Worm (Caenorhabditis elegans): ENCODE results near the gene sra-36.

DNA sequence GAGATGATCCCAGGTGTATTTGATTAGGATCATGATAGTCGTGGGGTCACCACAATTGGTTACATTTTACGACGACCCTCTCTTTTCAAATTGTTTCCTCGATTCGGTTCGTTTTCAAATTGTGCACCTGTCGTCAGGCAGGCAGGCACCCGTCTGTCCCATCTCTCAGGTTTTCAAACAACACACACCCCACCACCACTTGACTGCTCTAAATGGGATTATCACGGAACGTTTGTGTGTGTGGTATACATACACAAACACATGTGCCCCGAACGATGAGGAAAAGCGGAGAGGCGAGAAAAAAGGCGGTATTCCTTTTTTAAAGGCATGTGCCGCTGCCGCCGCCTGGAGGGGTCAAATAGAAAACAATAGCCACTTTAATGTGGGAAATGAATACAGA is 44.8 kb upstream of the sra-36 start:
- no peak for TF ChIP-seq ceh-79 (tag; optimal IDR thresholded peaks at IDR 0.05)
- no peak for TF ChIP-seq unc-62 (GFP tag; optimal IDR thresholded peaks at IDR 0.05)
- TF ChIP-seq hlh-12 (tag; optimal IDR thresholded peaks at IDR 0.05), result no peak
- no peak for TF ChIP-seq snpc-4 (GFP tag; optimal IDR thresholded peaks at IDR 0.05)
- TF ChIP-seq snpc-4 (tag; optimal IDR thresholded peaks at IDR 0.05), result no peak
- no peak for TF ChIP-seq lsy-27 (tag; optimal IDR thresholded peaks at IDR 0.05; ENCODE audit: borderline replicate concordance, insufficient read depth)
- TF ChIP-seq rpc-1 (optimal IDR thresholded peaks at IDR 0.05), result no peak
- TF ChIP-seq rpc-1 (tag; optimal IDR thresholded peaks at IDR 0.05), result no peak
- TF ChIP-seq dpl-1 (GFP tag; optimal IDR thresholded peaks at IDR 0.05), result no peak
